Fruit fly (Drosophila melanogaster) whole organism, larva: ENCODE measurements around the gene CG9775.

ENCODE experiments used
- noc ChIP-seq: fragments of 200-800 bp; sonication (Bioruptor generic); optimal IDR thresholded peaks from 3 replicates; lab custom pipeline; 2019; ENCODE audit warnings: missing biosample characterization, mild to moderate bottlenecking, missing genetic modification characterization, moderate library complexity

CG9775 gene

dm6 chr3R:4641616-4642102 is at the start of gene CG9775, which contains the start of the genes MED31 and slx1:
Gene CG9775, minus strand, starts transcription at chr3R:4641838.
Gene MED31, plus strand, starts transcription at chr3R:4641963.
Gene slx1, plus strand, starts transcription at chr3R:4641963.
- TF ChIP-seq noc (tag; lab: Kevin White, UChicago) = peak; percentile 49

dm6 chr3R:4690508-4690907 is 48.9 kb upstream of the CG9775 start, which contains the start of gene CG33927:
Gene CG33927, minus strand, starts transcription at chr3R:4690608.
- no peak for TF ChIP-seq noc (tag; lab: Kevin White, UChicago)

dm6 chr3R:4687207-4687606 is 45.6 kb upstream of the CG9775 start:
- no peak for TF ChIP-seq noc (tag; lab: Kevin White, UChicago)

- TF ChIP-seq noc (tag; lab: Kevin White, UChicago) = no peak
Observed at dm6 chr3R:4678362-4678761, 36.7 kb upstream of the CG9775 start.

dm6 chr3R:4676981-4677665 is 35.5 kb upstream of the CG9775 start:
- no peak for TF ChIP-seq noc (tag; lab: Kevin White, UChicago)

- no peak for TF ChIP-seq noc (tag; lab: Kevin White, UChicago)
Observed at dm6 chr3R:4667399-4668201, 26.0 kb upstream of the CG9775 start.

dm6 chr3R:4666014-4666652 is 24.5 kb upstream of the CG9775 start:
- no peak for TF ChIP-seq noc (tag; lab: Kevin White, UChicago)

dm6 chr3R:4664947-4665346 is 23.3 kb upstream of the CG9775 start:
- peak; percentile 35 for TF ChIP-seq noc (tag; lab: Kevin White, UChicago)

- no peak for TF ChIP-seq noc (tag; lab: Kevin White, UChicago)
Observed at dm6 chr3R:4664199-4664598, 22.6 kb upstream of the CG9775 start.

- TF ChIP-seq noc (tag; lab: Kevin White, UChicago) = peak; percentile 34
Observed at dm6 chr3R:4663068-4663467, 21.4 kb upstream of the CG9775 start.

dm6 chr3R:4661640-4662039 is 20.0 kb upstream of the CG9775 start:
- no peak for TF ChIP-seq noc (tag; lab: Kevin White, UChicago)

dm6 chr3R:4659934-4660353 is 18.3 kb upstream of the CG9775 start:
- TF ChIP-seq noc (tag; lab: Kevin White, UChicago) = no peak

- TF ChIP-seq noc (tag; lab: Kevin White, UChicago) = peak; percentile 50
Observed at dm6 chr3R:4658991-4659933, 17.6 kb upstream of the CG9775 start, which contains the start of gene smash. Gene smash, plus strand, starts transcription at chr3R:4659579.

- no peak for TF ChIP-seq noc (tag; lab: Kevin White, UChicago)
Observed at dm6 chr3R:4654557-4655273, 13.1 kb upstream of the CG9775 start, which contains the start of gene spartin. Gene spartin, plus strand, starts transcription at chr3R:4654800.
